Fruit fly (Drosophila melanogaster): ENCODE measurements around the gene CG14073.

The CG14073 gene

DNA sequence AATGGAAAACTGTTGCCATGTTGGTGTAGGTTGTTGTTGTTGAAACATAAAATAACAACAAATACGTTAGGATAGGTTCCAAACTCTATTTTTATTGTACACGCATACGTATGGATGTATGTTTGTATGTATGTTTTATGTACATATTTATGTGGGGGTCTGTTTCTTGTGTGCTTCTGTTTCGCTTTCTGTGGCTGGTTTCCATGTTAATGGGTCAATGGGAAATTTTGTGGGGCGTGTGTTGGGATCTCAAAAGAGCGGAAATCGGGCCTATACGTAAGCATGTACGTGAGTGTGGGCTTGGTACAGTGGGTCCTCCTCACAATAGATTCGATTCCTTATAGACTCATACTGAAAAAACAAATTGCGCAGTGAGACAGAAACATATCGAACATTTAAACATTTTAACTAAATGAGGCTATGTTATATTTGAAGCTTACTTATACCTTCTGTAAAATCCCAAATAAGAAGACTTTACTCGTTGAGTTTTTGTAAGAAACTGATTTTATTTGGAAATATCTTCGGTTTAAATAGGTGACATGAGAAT lies 48.4 kb downstream of the CG14073 start:
- TF ChIP-seq CTCF (optimal IDR thresholded peaks at IDR 0.05) (no peak), CG8478 (optimal IDR thresholded peaks at IDR 0.05) (no peak)

dm6 chr3L:18771095-18772013 lies 49.1 kb downstream of the CG14073 start:
- TF ChIP-seq CG8478 (optimal IDR thresholded peaks at IDR 0.05) (no peak), CTCF (optimal IDR thresholded peaks at IDR 0.05) (no peak)

DNA sequence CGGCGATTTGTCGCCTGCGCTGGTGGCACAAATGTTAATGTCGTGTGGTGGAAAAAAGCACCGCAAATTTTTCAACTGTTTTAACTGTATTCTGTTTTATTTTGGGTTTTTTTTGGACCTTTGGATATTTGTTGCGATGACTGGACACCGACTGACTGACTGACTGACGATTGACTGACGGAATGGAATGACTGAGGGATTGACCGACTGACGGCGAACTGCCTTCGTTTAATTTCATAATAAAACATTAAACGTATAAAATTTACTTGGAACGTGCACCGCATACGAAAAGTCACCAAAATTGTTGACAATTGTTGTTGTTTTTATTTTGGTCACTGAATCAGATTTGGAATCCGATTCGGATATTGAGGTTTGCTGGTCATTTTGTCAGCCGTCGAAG lies 50.7 kb downstream of the CG14073 start:
- TF ChIP-seq CG8478 (optimal IDR thresholded peaks at IDR 0.05) (no peak), CTCF (optimal IDR thresholded peaks at IDR 0.05) (no peak)

DNA sequence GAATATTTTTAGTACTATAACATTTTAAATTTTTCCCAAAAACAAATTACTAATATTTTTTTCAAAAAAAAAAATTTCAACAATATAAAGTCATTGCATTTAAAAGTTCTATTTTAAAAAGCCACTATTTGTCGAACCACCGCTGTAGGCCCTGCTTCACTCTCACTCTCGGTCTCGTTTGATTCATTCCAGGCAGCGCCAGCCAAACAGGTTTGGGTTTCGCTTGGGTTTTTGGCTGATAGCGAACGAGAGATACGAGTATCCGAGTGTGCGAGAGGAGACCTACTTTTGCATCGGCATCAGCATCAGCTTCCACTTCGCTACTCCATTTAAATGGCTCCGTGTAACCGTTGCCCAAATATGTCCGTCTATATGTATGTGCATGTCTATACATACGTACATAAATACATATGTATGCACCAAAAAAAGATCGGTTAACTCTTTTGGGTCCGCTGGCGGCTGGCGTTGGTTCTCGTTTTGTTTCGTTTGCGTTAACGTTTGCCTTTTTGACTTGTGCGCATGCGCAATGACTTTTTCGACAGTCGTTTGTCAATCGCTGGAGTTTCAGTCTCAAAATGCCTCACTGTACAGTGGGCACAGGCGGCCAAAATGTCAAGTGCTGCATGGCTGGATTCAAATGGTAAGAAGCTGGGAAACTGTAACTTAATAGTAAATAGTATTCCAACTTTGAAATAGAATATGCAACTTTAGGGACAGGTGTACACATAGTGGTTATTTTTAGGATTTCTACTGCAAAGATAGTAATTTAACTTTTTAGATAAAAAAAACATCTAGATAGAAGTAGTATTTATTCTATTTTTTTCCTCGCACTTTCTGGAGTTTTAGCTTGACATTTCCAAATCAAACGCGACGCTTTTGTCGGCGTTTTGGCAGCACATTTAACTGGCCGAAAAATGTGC lies 51.4 kb downstream of the CG14073 start:
- TF ChIP-seq CG8478 (optimal IDR thresholded peaks at IDR 0.05) (no peak), CTCF (optimal IDR thresholded peaks at IDR 0.05) (no peak)

DNA sequence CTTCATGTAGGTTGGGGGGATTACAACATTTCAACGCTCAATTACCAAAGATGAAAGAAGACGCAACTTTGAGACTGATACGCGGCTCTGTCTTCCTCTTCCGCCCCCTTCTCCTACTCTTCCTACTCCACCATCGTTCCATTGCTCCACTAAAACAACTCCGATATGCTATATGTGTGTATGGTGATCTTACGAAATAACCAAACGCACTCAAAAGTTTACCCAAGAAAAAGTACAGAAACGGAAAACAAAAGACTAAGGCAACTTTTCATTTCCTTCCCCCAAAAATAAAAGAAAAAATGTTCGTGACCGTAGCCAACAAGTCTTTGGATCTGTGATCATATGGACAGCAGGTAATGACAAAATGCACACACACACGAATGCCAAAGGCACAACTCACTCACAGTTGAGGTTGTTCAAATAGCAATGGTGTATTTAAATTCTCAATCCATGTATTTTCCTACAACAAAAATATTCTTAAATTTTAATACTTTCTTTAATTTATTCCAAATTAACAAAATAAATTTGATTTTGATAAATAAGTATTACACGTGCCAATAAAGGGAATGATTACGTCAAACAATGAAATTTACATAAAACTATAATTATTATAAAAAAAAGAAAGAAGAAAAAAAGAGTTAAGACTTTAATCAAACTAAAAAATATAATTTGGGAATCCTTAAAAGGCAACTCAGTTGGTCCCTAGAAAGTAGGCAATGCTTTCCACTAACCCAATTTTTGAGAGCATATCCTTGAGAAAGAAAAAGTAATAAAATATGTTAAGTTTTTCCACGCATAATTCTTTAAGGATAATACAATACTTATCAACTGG lies 52.3 kb downstream of the CG14073 start:
- no peak for TF ChIP-seq CG8478 (optimal IDR thresholded peaks at IDR 0.05)
- no peak for TF ChIP-seq CTCF (optimal IDR thresholded peaks at IDR 0.05)

DNA sequence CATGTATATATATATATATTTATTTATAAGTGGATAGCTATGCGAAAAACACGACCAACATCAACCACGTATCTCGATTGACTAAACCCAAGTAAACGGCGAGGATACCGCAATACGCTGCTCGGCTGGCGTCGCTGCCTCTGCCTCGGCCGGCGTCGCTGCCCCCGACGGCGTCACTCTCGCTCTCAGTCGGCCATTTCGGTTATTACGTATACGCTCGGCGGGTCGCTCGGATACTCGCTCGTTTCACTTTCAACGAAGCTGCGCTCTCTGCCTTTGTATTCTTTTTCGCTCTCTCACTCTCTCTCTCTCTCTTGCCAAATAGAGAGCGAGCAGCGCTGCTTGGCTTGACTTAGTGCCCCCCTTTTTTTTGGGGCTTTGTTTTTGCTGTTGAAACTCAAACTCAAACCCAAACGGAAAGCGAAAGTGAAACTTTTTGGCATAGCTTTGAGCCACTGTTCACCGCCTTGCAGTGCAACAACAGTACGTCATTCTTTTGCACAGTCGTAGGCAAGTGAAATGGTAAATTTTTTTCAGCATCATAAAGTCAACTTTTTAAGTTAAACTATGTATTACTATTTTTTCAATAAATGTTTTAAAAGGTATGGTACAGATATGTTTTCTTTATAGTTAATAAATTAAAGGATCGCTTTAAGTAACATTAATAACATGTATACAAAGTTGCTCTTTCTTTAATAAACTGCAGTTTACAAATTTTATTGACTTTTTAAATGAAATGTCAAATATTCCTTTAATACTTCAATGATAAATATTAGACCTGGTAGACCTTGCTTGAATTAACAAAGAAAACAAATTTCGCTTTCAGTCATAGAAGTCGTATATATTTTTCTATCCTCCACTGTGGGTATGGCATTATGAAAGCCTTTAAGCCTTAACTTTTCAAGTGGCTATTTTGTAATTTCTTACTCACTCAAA lies 54.5 kb downstream of the CG14073 start:
- TF ChIP-seq CG8478 (optimal IDR thresholded peaks at IDR 0.05) (no peak), CTCF (optimal IDR thresholded peaks at IDR 0.05) (no peak)

- no peak for TF ChIP-seq CTCF (optimal IDR thresholded peaks at IDR 0.05)
- no peak for TF ChIP-seq CG8478 (optimal IDR thresholded peaks at IDR 0.05)
Observed at dm6 chr3L:18763486-18764436, 56.7 kb downstream of the CG14073 start.

DNA sequence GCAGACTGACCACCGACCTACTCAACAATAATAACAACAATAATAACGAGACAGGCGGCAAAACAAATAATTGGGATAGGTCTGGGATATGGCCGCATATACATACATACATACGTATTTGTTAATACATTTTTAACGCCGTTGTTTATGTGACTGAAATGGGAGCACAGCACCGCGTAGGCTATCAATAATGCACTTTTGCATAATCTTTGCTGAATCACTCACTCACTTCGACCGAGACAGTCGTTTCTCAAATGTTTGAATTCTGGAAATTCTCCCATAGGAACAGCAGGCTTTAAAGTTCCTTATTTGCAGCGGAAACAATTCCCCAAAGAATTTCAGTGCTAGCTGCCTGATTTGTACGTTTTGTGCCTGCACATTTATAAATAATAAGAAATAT lies 58.7 kb downstream of the CG14073 start:
- TF ChIP-seq CTCF (optimal IDR thresholded peaks at IDR 0.05) (no peak), CG8478 (optimal IDR thresholded peaks at IDR 0.05) (no peak)

DNA sequence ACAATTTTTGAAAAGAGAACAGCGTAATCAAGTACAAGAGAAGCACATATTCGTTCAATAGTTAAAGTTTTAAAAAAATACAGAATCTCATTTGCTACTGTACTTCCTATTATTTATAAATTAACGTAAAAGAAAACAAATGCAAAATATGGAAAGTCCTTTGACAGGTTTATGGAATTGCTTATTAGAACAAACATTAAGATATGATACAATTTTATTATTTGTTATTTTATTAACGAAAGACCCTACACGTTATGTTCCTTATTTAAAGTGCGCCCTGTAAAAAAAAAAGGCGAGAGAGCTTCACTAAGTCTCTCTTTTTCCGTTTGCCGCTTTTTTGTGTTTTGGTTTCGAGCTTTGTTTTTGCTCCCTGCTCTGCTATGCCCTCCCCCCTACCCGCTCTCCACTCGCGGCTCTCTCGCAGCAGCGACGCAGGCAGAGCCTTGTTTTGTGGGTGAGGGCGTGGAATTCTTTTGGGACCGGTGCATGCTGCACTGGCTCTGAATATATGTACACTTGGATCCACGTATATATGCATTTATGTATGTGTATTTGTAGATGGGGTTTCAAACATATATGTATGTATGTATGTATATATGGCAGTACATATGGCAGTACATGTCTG lies 59.9 kb downstream of the CG14073 start:
- no peak for TF ChIP-seq CG8478 (optimal IDR thresholded peaks at IDR 0.05)
- TF ChIP-seq CTCF (optimal IDR thresholded peaks at IDR 0.05): no peak

- TF ChIP-seq CG8478 (optimal IDR thresholded peaks at IDR 0.05) (no peak), CTCF (optimal IDR thresholded peaks at IDR 0.05) (no peak)
Observed at dm6 chr3L:18758894-18759569, 61.4 kb downstream of the CG14073 start.

dm6 chr3L:18757079-18757815 lies 63.2 kb downstream of the CG14073 start:
- TF ChIP-seq CG8478 (optimal IDR thresholded peaks at IDR 0.05) (no peak), CTCF (optimal IDR thresholded peaks at IDR 0.05) (no peak)
